Worm (Caenorhabditis elegans) whole organism, late embryonic: ENCODE measurements around the gene orc-1.

Experiments used
- ama-1 ChIP-seq: fragments of 150-350 bp; optimal IDR thresholded peaks from 2 replicates; lab custom pipeline; 2014
- ceh-18 ChIP-seq: sonication (generic microtip); optimal IDR thresholded peaks from 2 replicates; lab custom pipeline; 2016; ENCODE audit warnings: missing genetic modification characterization, missing compliant biosample characterization
- ceh-34 ChIP-seq: sonication (generic microtip); optimal IDR thresholded peaks from 2 replicates; lab custom pipeline; 2016; ENCODE audit warnings: mild to moderate bottlenecking, missing genetic modification characterization, missing compliant biosample characterization
- ceh-48 ChIP-seq: sonication (generic microtip); optimal IDR thresholded peaks from 2 replicates; lab custom pipeline; 2016; ENCODE audit warnings: missing genetic modification characterization, inconsistent platforms, missing compliant biosample characterization
- dve-1 ChIP-seq: sonication (generic microtip); optimal IDR thresholded peaks from 2 replicates; lab custom pipeline; 2017; ENCODE audit warnings: antibody characterized with exemption, mild to moderate bottlenecking, missing genetic modification characterization, missing compliant biosample characterization
- ref-2 ChIP-seq: sonication (generic microtip); optimal IDR thresholded peaks from 2 replicates; lab custom pipeline; 2016; ENCODE audit warnings: missing genetic modification characterization, missing compliant biosample characterization

ce11 chrIII:10689057-10689456 is 46.1 kb downstream of the orc-1 start, which contains the start of gene Y39A1A.31:
- TF ChIP-seq ama-1 (no peak), ceh-48 (tag; lab: Kevin White, UChicago) (no peak), ceh-18 (tag; lab: Kevin White, UChicago) (no peak), dve-1 (tag; lab: Kevin White, UChicago) (no peak), ceh-34 (no peak), ref-2 (no peak)
